Worm (Caenorhabditis elegans) whole organism, L1 larva: ENCODE results near the gene usp-50.

ENCODE experiments used
- blmp-1 ChIP-seq: fragments of 150-350 bp; optimal IDR thresholded peaks from 2 replicates; lab custom pipeline; 2014; ENCODE audit warnings: missing biosample characterization, missing genetic modification characterization
- ceh-8 ChIP-seq: fragments of 200-800 bp; sonication (Bioruptor generic); optimal IDR thresholded peaks from 2 replicates; lab custom pipeline; 2018; ENCODE audit warnings: mild to moderate bottlenecking, missing genetic modification characterization, moderate library complexity, missing compliant biosample characterization
- ceh-90 ChIP-seq: sonication (generic microtip); optimal IDR thresholded peaks from 2 replicates; lab custom pipeline; 2016; ENCODE audit warnings: missing genetic modification characterization, missing compliant biosample characterization
- elt-3 ChIP-seq, 6 experiments: fragments of 150-350 bp in 1 of 6; sonication (generic microtip); optimal IDR thresholded peaks; 2 replicates each; lab custom pipeline; 2017 to 2018; ENCODE audit warnings: missing biosample characterization in 6 of 6, missing genetic modification characterization in 6 of 6, inconsistent platforms in 1 of 6
- lin-13 ChIP-seq: fragments of 150-350 bp; optimal IDR thresholded peaks from 2 replicates; lab custom pipeline; 2014; ENCODE audit warnings: missing biosample characterization, missing genetic modification reagents, missing genetic modification characterization
- lin-39 ChIP-seq: fragments of 150-350 bp; optimal IDR thresholded peaks from 2 replicates; lab custom pipeline; 2014; ENCODE audit warnings: missing biosample characterization, missing genetic modification reagents, missing genetic modification characterization
- mep-1 ChIP-seq: fragments of 150-350 bp; optimal IDR thresholded peaks from 2 replicates; lab custom pipeline; 2014; ENCODE audit warnings: missing biosample characterization, missing genetic modification characterization
- nhr-12 ChIP-seq: sonication (generic microtip); optimal IDR thresholded peaks from 2 replicates; lab custom pipeline; 2017; ENCODE audit warnings: missing biosample characterization, missing genetic modification characterization
- nhr-20 ChIP-seq: sonication (generic microtip); optimal IDR thresholded peaks from 2 replicates; lab custom pipeline; 2016; ENCODE audit warnings: mild to moderate bottlenecking, missing genetic modification characterization, missing compliant biosample characterization
- nhr-237 ChIP-seq: fragments of 150-350 bp; optimal IDR thresholded peaks from 2 replicates; lab custom pipeline; 2014; ENCODE audit warnings: missing biosample characterization, missing genetic modification characterization
- tbx-2 ChIP-seq: sonication (generic microtip); optimal IDR thresholded peaks from 2 replicates; lab custom pipeline; 2016; ENCODE audit warnings: missing genetic modification characterization, missing compliant biosample characterization
- unc-86 ChIP-seq: sonication (generic microtip); optimal IDR thresholded peaks from 2 replicates; lab custom pipeline; 2016; ENCODE audit warnings: missing genetic modification characterization, missing compliant biosample characterization

ce11 chrV:17888939-17889338, 35.8 kb upstream of the usp-50 start, which contains the start of gene C06H5.6:
- TF ChIP-seq ceh-90 (tag; lab: Kevin White, UChicago) (no peak), mep-1 (tag; lab: Kevin White, UChicago) (no peak), blmp-1 (tag; lab: Kevin White, UChicago) (no peak), nhr-12 (no peak), elt-3 (tag; optimal IDR thresholded peaks at IDR 0.05; lab: Kevin White, UChicago) (no peak), nhr-20 (no peak), nhr-237 (tag; lab: Kevin White, UChicago) (no peak), ceh-8 (no peak), tbx-2 (tag; lab: Kevin White, UChicago) (no peak), lin-13 (GFP tag; lab: Kevin White, UChicago) (no peak), lin-39 (no peak), unc-86 (tag; lab: Kevin White, UChicago) (no peak)
